Worm (Caenorhabditis elegans) whole organism, L1 larva: ENCODE data around the gene trr-1.
A peak's percentile ranks its signal among the peaks of the same experiment; 100 is the strongest.

ENCODE experiments used
- C04F5.9 ChIP-seq: sonication (generic microtip); optimal IDR thresholded peaks from 2 replicates; lab custom pipeline; 2016; ENCODE audit warnings: missing genetic modification characterization, missing compliant biosample characterization
- C34B4.2 ChIP-seq: sonication (generic microtip); optimal IDR thresholded peaks from 2 replicates; lab custom pipeline; 2017; ENCODE audit warnings: mild to moderate bottlenecking, missing genetic modification characterization, missing compliant biosample characterization
- F16B12.6 ChIP-seq: fragments of 150-350 bp; optimal IDR thresholded peaks from 2 replicates; lab custom pipeline; 2014; ENCODE audit warnings: missing biosample characterization, missing genetic modification characterization
- Y116A8C.19 ChIP-seq: sonication (generic microtip); optimal IDR thresholded peaks from 2 replicates; lab custom pipeline; 2016; ENCODE audit warnings: missing compliant biosample characterization, missing genetic modification characterization, borderline replicate concordance
- aly-2 ChIP-seq: fragments of 150-350 bp; optimal IDR thresholded peaks from 2 replicates; lab custom pipeline; 2014; ENCODE audit warnings: missing biosample characterization, missing genetic modification characterization
- ama-1 ChIP-seq: fragments of 150-350 bp; optimal IDR thresholded peaks from 2 replicates; lab custom pipeline; 2014
- blmp-1 ChIP-seq: fragments of 150-350 bp; optimal IDR thresholded peaks from 2 replicates; lab custom pipeline; 2014; ENCODE audit warnings: missing biosample characterization, missing genetic modification characterization
- ceh-63 ChIP-seq: fragments of 200-800 bp; sonication (Bioruptor generic); optimal IDR thresholded peaks from 2 replicates; lab custom pipeline; 2018; ENCODE audit warnings: mild to moderate bottlenecking, missing genetic modification characterization, missing compliant biosample characterization
- ceh-82 ChIP-seq, 3 experiments: fragments of 150-350 bp in 1 of 3; sonication (generic microtip) in 2 of 3; optimal IDR thresholded peaks; 2 replicates each; lab custom pipeline; 2014 to 2017; ENCODE audit warnings: missing biosample characterization in 3 of 3, missing genetic modification characterization in 3 of 3
- ceh-88 ChIP-seq: fragments of 200-800 bp; sonication (Bioruptor generic); IDR thresholded peaks from 2 replicates; pipeline ENCODE4 v1.3.6; 2022; ENCODE audit warnings: missing genetic modification characterization, missing compliant biosample characterization
- dpl-1 ChIP-seq, 3 experiments: fragments of 150-350 bp in 2 of 3; sonication (generic microtip) in 1 of 3; optimal IDR thresholded peaks; 2 replicates each; lab custom pipeline; 2014 to 2017; ENCODE audit warnings: missing biosample characterization in 3 of 3, missing genetic modification characterization in 3 of 3, missing genetic modification reagents in 3 of 3
- dsc-1 ChIP-seq: sonication (generic microtip); optimal IDR thresholded peaks from 2 replicates; lab custom pipeline; 2016; ENCODE audit warnings: mild to moderate bottlenecking, missing genetic modification characterization, missing compliant biosample characterization
- efl-1 ChIP-seq, 4 experiments: fragments of 150-350 bp; optimal IDR thresholded peaks in 3 of 4; peaks in 1 of 4; 1 replicate in 1 of 4; 2 replicates in 3 of 4; lab custom pipeline; 2014; ENCODE audit warnings: missing biosample characterization in 2 of 4, missing genetic modification characterization in 2 of 4, missing genetic modification reagents in 2 of 4
- efl-3 ChIP-seq: fragments of 200-800 bp; sonication (Bioruptor generic); optimal IDR thresholded peaks from 2 replicates; lab custom pipeline; 2018; ENCODE audit warnings: mild to moderate bottlenecking, missing genetic modification characterization, missing compliant biosample characterization
- egl-27 ChIP-seq, 2 experiments: fragments of 150-350 bp in 1 of 2; sonication (generic microtip); optimal IDR thresholded peaks; 3 replicates each; lab custom pipeline; 2017 to 2018; ENCODE audit warnings: missing biosample characterization in 2 of 2, missing genetic modification characterization in 2 of 2, missing genetic modification reagents in 2 of 2
- elt-2 ChIP-seq: sonication (generic microtip); optimal IDR thresholded peaks from 2 replicates; lab custom pipeline; 2016; ENCODE audit warnings: missing genetic modification characterization, mild to moderate bottlenecking, inconsistent platforms, missing compliant biosample characterization, missing genetic modification reagents
- elt-3 ChIP-seq, 6 experiments: fragments of 150-350 bp in 1 of 6; sonication (generic microtip); optimal IDR thresholded peaks; 2 replicates each; lab custom pipeline; 2017 to 2018; ENCODE audit warnings: missing biosample characterization in 6 of 6, missing genetic modification characterization in 6 of 6, inconsistent platforms in 1 of 6
- ets-5 ChIP-seq: fragments of 200-800 bp; sonication (Bioruptor generic); IDR thresholded peaks from 2 replicates; pipeline ENCODE4 v1.3.6; 2022; ENCODE audit warnings: missing genetic modification characterization, missing compliant biosample characterization
- grh-1 ChIP-seq: fragments of 200-800 bp; sonication (Bioruptor generic); IDR thresholded peaks from 2 replicates; pipeline ENCODE4 v1.3.6; 2022; ENCODE audit warnings: missing genetic modification reagents, missing genetic modification characterization, missing compliant biosample characterization
- hpl-2 ChIP-seq: fragments of 150-350 bp; optimal IDR thresholded peaks from 2 replicates; lab custom pipeline; 2014; ENCODE audit warnings: missing biosample characterization, missing genetic modification reagents, missing genetic modification characterization
- irx-1 ChIP-seq: sonication (generic microtip); optimal IDR thresholded peaks from 2 replicates; lab custom pipeline; 2016; ENCODE audit warnings: missing genetic modification characterization, missing compliant biosample characterization
- isw-1 ChIP-seq: fragments of 200-800 bp; sonication (Bioruptor generic); IDR thresholded peaks from 2 replicates; pipeline ENCODE4 v1.3.6; 2022; ENCODE audit warnings: missing genetic modification characterization, missing compliant biosample characterization
- jun-1 ChIP-seq: fragments of 150-350 bp; optimal IDR thresholded peaks from 2 replicates; lab custom pipeline; 2014; ENCODE audit warnings: missing biosample characterization, missing genetic modification reagents, missing genetic modification characterization
- lin-13 ChIP-seq: fragments of 150-350 bp; optimal IDR thresholded peaks from 2 replicates; lab custom pipeline; 2014; ENCODE audit warnings: missing biosample characterization, missing genetic modification reagents, missing genetic modification characterization
- lin-15B ChIP-seq: fragments of 150-350 bp; sonication (generic microtip); optimal IDR thresholded peaks from 3 replicates; lab custom pipeline; 2014; ENCODE audit warnings: missing biosample characterization, missing genetic modification characterization
- lin-39 ChIP-seq: fragments of 150-350 bp; optimal IDR thresholded peaks from 2 replicates; lab custom pipeline; 2014; ENCODE audit warnings: missing biosample characterization, missing genetic modification reagents, missing genetic modification characterization
- lir-3 ChIP-seq: sonication (generic microtip); optimal IDR thresholded peaks from 2 replicates; lab custom pipeline; 2016; ENCODE audit warnings: mild to moderate bottlenecking, missing genetic modification characterization, moderate library complexity, missing compliant biosample characterization; ENCODE audit not compliant: poor library complexity
- lsy-2 ChIP-seq, 2 experiments: fragments of 150-350 bp; optimal IDR thresholded peaks; 2 replicates each; lab custom pipeline; 2014; ENCODE audit warnings: missing biosample characterization in 2 of 2, missing genetic modification characterization in 2 of 2
- mab-9 ChIP-seq: fragments of 200-800 bp; sonication (Bioruptor generic); IDR thresholded peaks from 2 replicates; pipeline ENCODE4 v1.3.6; 2022; ENCODE audit warnings: missing genetic modification reagents, missing genetic modification characterization, missing compliant biosample characterization
- mef-2 ChIP-seq: fragments of 150-350 bp; optimal IDR thresholded peaks from 2 replicates; lab custom pipeline; 2014; ENCODE audit warnings: missing biosample characterization, missing genetic modification characterization
- mep-1 ChIP-seq: fragments of 150-350 bp; optimal IDR thresholded peaks from 2 replicates; lab custom pipeline; 2014; ENCODE audit warnings: missing biosample characterization, missing genetic modification characterization
- nhr-12 ChIP-seq: sonication (generic microtip); optimal IDR thresholded peaks from 2 replicates; lab custom pipeline; 2017; ENCODE audit warnings: missing biosample characterization, missing genetic modification characterization
- nhr-19 ChIP-seq: fragments of 200-800 bp; sonication (Bioruptor generic); conservative IDR thresholded peaks from 2 replicates; pipeline ENCODE4 v1.3.6; 2022; ENCODE audit warnings: missing genetic modification characterization, missing compliant biosample characterization
- nhr-237 ChIP-seq: fragments of 150-350 bp; optimal IDR thresholded peaks from 2 replicates; lab custom pipeline; 2014; ENCODE audit warnings: missing biosample characterization, missing genetic modification characterization
- nhr-28 ChIP-seq: fragments of 150-350 bp; optimal IDR thresholded peaks from 2 replicates; lab custom pipeline; 2014; ENCODE audit warnings: missing biosample characterization, missing genetic modification characterization
- nhr-76 ChIP-seq: sonication (generic microtip); optimal IDR thresholded peaks from 2 replicates; lab custom pipeline; 2017; ENCODE audit warnings: missing biosample characterization, missing genetic modification characterization
- nhr-84 ChIP-seq: sonication (generic microtip); optimal IDR thresholded peaks from 2 replicates; lab custom pipeline; 2017; ENCODE audit warnings: missing biosample characterization, missing genetic modification characterization
- pag-3 ChIP-seq: sonication (generic microtip); optimal IDR thresholded peaks from 2 replicates; lab custom pipeline; 2017; ENCODE audit warnings: missing genetic modification characterization, mild to moderate bottlenecking, missing compliant biosample characterization, antibody characterized with exemption, borderline replicate concordance; ENCODE audit not compliant: insufficient read depth
- pax-3 ChIP-seq: fragments of 200-800 bp; sonication (Bioruptor generic); optimal IDR thresholded peaks from 2 replicates; lab custom pipeline; 2018; ENCODE audit warnings: mild to moderate bottlenecking, missing genetic modification characterization, moderate library complexity, missing compliant biosample characterization
- skn-1 ChIP-seq: fragments of 150-350 bp; optimal IDR thresholded peaks from 2 replicates; lab custom pipeline; 2014; ENCODE audit warnings: missing biosample characterization, missing genetic modification characterization
- snu-23 ChIP-seq: sonication (generic microtip); optimal IDR thresholded peaks from 2 replicates; lab custom pipeline; 2016; ENCODE audit warnings: missing genetic modification characterization, missing compliant biosample characterization
- sup-37 ChIP-seq: fragments of 200-800 bp; sonication (Bioruptor generic); optimal IDR thresholded peaks from 2 replicates; lab custom pipeline; 2018; ENCODE audit warnings: mild to moderate bottlenecking, missing genetic modification characterization, missing compliant biosample characterization
- swsn-7 ChIP-seq: sonication (generic microtip); optimal IDR thresholded peaks from 2 replicates; lab custom pipeline; 2016; ENCODE audit warnings: missing genetic modification characterization, missing compliant biosample characterization
- tbx-2 ChIP-seq: sonication (generic microtip); optimal IDR thresholded peaks from 2 replicates; lab custom pipeline; 2016; ENCODE audit warnings: missing genetic modification characterization, missing compliant biosample characterization
- unc-130 ChIP-seq: fragments of 150-350 bp; optimal IDR thresholded peaks from 2 replicates; lab custom pipeline; 2017; ENCODE audit warnings: missing biosample characterization, missing genetic modification characterization, inconsistent platforms
- unc-30 ChIP-seq: sonication (generic microtip); optimal IDR thresholded peaks from 2 replicates; lab custom pipeline; 2017; ENCODE audit warnings: missing biosample characterization, missing genetic modification characterization
- unc-62 ChIP-seq: fragments of 150-350 bp; optimal IDR thresholded peaks from 2 replicates; lab custom pipeline; 2014; ENCODE audit warnings: missing biosample characterization, missing genetic modification reagents, missing genetic modification characterization
- unc-86 ChIP-seq: sonication (generic microtip); optimal IDR thresholded peaks from 2 replicates; lab custom pipeline; 2016; ENCODE audit warnings: missing genetic modification characterization, missing compliant biosample characterization
- xbp-1 ChIP-seq: sonication (generic microtip); optimal IDR thresholded peaks from 2 replicates; lab custom pipeline; 2016; ENCODE audit warnings: missing genetic modification characterization, missing compliant biosample characterization
- zag-1 ChIP-seq: fragments of 150-350 bp; optimal IDR thresholded peaks from 2 replicates; lab custom pipeline; 2014; ENCODE audit warnings: missing biosample characterization, missing genetic modification characterization
- zip-4 ChIP-seq: fragments of 200-800 bp; sonication (Bioruptor generic); optimal IDR thresholded peaks from 2 replicates; lab custom pipeline; 2018; ENCODE audit warnings: mild to moderate bottlenecking, missing genetic modification characterization, moderate library complexity, missing compliant biosample characterization
- ztf-4 ChIP-seq: fragments of 150-350 bp; optimal IDR thresholded peaks from 2 replicates; lab custom pipeline; 2014; ENCODE audit warnings: missing biosample characterization, missing genetic modification characterization

Gene trr-1

DNA sequence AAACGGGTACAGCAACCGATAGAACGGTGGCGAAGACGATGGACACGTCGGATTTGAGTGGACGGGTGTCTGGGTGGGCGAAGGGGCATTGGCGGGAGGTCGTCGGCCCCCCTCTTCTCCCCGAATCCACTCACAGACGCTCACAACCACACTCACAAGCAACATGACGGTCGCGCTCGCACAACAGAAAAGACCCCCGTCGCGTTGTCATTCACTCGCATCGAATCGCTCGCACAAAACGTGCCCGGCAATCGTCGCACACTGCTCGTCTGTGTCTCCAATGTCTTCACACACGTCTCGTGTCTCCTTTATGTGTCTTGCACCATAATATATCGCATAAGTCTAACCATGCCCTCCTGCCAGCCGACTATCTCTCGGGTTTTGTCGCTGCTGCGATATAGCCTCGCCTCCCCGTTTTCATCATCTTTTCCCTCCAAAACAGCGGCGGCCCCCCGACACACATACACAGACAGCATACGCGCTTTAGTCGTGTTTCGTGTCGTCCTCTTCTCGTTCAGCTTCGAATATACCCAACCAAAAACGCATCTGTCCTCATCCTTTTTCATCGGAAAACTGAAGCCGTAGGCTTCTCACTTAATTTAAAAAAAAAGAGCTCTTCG, 41.6 kb downstream of the trr-1 start (continued):
- peak; percentile 26 for TF ChIP-seq zag-1 (tag; lab: Kevin White, UChicago)
- peak; percentile 23 to 95 for TF ChIP-seq egl-27 (tag; optimal IDR thresholded peaks at IDR 0.05; lab: Kevin White, UChicago)
- TF ChIP-seq snu-23 (GFP tag; lab: Kevin White, UChicago): peak; percentile 96
- peak; percentile 83 for TF ChIP-seq mef-2 (tag; lab: Kevin White, UChicago)
- TF ChIP-seq unc-62: no peak
- no peak for TF ChIP-seq C04F5.9 (tag; lab: Kevin White, UChicago)
- TF ChIP-seq lin-15B (tag; lab: Kevin White, UChicago): no peak
- no peak for TF ChIP-seq nhr-12
- no peak for TF ChIP-seq unc-30
- TF ChIP-seq swsn-7 (tag; lab: Kevin White, UChicago): peak; percentile 89
- peak; percentile 76 for TF ChIP-seq irx-1
- peak; percentile 68 for TF ChIP-seq pax-3 (tag; lab: Kevin White, UChicago)
- peak; percentile 82 for TF ChIP-seq lin-13
- no peak for TF ChIP-seq hpl-2 (GFP tag; lab: Kevin White, UChicago)
- TF ChIP-seq F16B12.6 (tag; lab: Kevin White, UChicago): peak; percentile 9
- peak; percentile 71 to 86 for TF ChIP-seq lsy-2 (tag; optimal IDR thresholded peaks at IDR 0.05; lab: Kevin White, UChicago)
- TF ChIP-seq nhr-237 (tag; lab: Kevin White, UChicago): peak; percentile 41
- TF ChIP-seq nhr-19: peak; percentile 84
- no peak for TF ChIP-seq lin-39 (tag; lab: Kevin White, UChicago)
- TF ChIP-seq zip-4: no peak
- TF ChIP-seq aly-2 (tag; lab: Kevin White, UChicago): no peak
- TF ChIP-seq xbp-1 (tag; lab: Kevin White, UChicago): peak; percentile 89
- TF ChIP-seq ceh-88 (GFP tag; lab: Robert Waterston, UW): peak; percentile 82
- peak; percentile 75 for TF ChIP-seq isw-1
- peak; percentile 66; the same call in 1 of the 2 replicates for TF ChIP-seq grh-1
- peak; percentile 39 for TF ChIP-seq skn-1 (tag; lab: Kevin White, UChicago)
- TF ChIP-seq ama-1 (lab: Kevin White, UChicago): no peak
- no peak for TF ChIP-seq Y116A8C.19
- TF ChIP-seq sup-37 (GFP tag; lab: Kevin White, UChicago): no peak
- peak; percentile 77 to 92 for TF ChIP-seq efl-1 (optimal IDR thresholded peaks at IDR 0.05; lab: Kevin White, UChicago)
- peak; percentile 52 to 92 for TF ChIP-seq efl-1 (GFP tag; optimal IDR thresholded peaks at IDR 0.05 in 1 of 2; lab: Kevin White, UChicago)
- peak; percentile 66 for TF ChIP-seq dsc-1 (tag; lab: Kevin White, UChicago)
- peak; percentile 89 for TF ChIP-seq tbx-2 (tag; lab: Kevin White, UChicago)
- no peak for TF ChIP-seq ets-5 (GFP tag; lab: Robert Waterston, UW)
- peak; percentile 88 for TF ChIP-seq ztf-4
- peak; percentile 82 for TF ChIP-seq unc-86 (tag; lab: Kevin White, UChicago)
- TF ChIP-seq mab-9: peak; percentile 60; the same call in 1 of the 2 replicates
- peak; percentile 92 for TF ChIP-seq jun-1 (tag; lab: Kevin White, UChicago)
- no peak for TF ChIP-seq nhr-28 (tag; lab: Kevin White, UChicago)
- TF ChIP-seq unc-130 (tag; lab: Kevin White, UChicago): peak; percentile 88
- TF ChIP-seq mep-1 (tag; lab: Kevin White, UChicago): peak; percentile 73
- no peak for TF ChIP-seq nhr-84 (tag; lab: Kevin White, UChicago)
- TF ChIP-seq blmp-1 (tag; lab: Kevin White, UChicago): peak; percentile 67
- no peak for TF ChIP-seq ceh-63
- peak; percentile 70 for TF ChIP-seq lir-3 (tag; lab: Kevin White, UChicago)
- TF ChIP-seq elt-3 (tag; optimal IDR thresholded peaks at IDR 0.05; lab: Kevin White, UChicago): peak in 4 of 6 experiments; percentile 9 to 60 (median 28)
- TF ChIP-seq C34B4.2 (tag; lab: Kevin White, UChicago): no peak
- peak; percentile 67 to 85 (median 73) for TF ChIP-seq ceh-82 (tag; optimal IDR thresholded peaks at IDR 0.05; lab: Kevin White, UChicago)
- TF ChIP-seq dpl-1 (GFP tag; optimal IDR thresholded peaks at IDR 0.05; lab: Kevin White, UChicago): peak; percentile 44 to 58 (median 51)
- peak; percentile 23 for TF ChIP-seq efl-3 (GFP tag; lab: Kevin White, UChicago)
- TF ChIP-seq pag-3: no peak
- TF ChIP-seq elt-2 (tag; lab: Kevin White, UChicago): peak; percentile 34
- TF ChIP-seq nhr-76 (tag; lab: Kevin White, UChicago): no peak
